Worm (Caenorhabditis elegans) whole organism, L4 larva: ENCODE measurements around the gene C12D8.21.

Source experiments
- F44E2.7 ChIP-seq: fragments of 200-800 bp; sonication (Bioruptor generic); IDR thresholded peaks from 2 replicates; pipeline ENCODE4 v2.1.2; 2022; ENCODE audit warnings: missing genetic modification characterization, missing compliant biosample characterization
- F49E8.2 ChIP-seq: sonication (generic microtip); optimal IDR thresholded peaks from 2 replicates; lab custom pipeline; 2016; ENCODE audit warnings: missing compliant biosample characterization, mild to moderate bottlenecking, missing genetic modification characterization, borderline replicate concordance
- Y75B8A.6 ChIP-seq: fragments of 200-800 bp; sonication (Bioruptor generic); IDR thresholded peaks from 2 replicates; pipeline ENCODE4 v1.3.6; 2022; ENCODE audit warnings: missing genetic modification reagents, missing genetic modification characterization, missing compliant biosample characterization
- arid-1 ChIP-seq: fragments of 200-800 bp; sonication (Bioruptor generic); conservative IDR thresholded peaks from 2 replicates; pipeline ENCODE4 v1.3.6; 2022; ENCODE audit warnings: missing genetic modification reagents, missing genetic modification characterization, missing compliant biosample characterization
- attf-4 ChIP-seq: sonication (generic microtip); optimal IDR thresholded peaks from 3 replicates; lab custom pipeline; 2017; ENCODE audit warnings: missing biosample characterization, missing genetic modification characterization
- ceh-82 ChIP-seq: sonication (generic microtip); optimal IDR thresholded peaks from 2 replicates; lab custom pipeline; 2017; ENCODE audit warnings: missing biosample characterization, missing genetic modification characterization
- daf-12 ChIP-seq: fragments of 150-350 bp; optimal IDR thresholded peaks from 2 replicates; lab custom pipeline; 2014; ENCODE audit warnings: missing biosample characterization, missing genetic modification reagents, missing genetic modification characterization
- daf-16 ChIP-seq, 3 experiments: sonication (generic microtip); optimal IDR thresholded peaks; 2 replicates each; lab custom pipeline; 2016 to 2017; ENCODE audit warnings: missing genetic modification characterization in 3 of 3, missing genetic modification reagents in 3 of 3, mild to moderate bottlenecking in 2 of 3, missing compliant biosample characterization in 2 of 3, missing biosample characterization in 1 of 3, moderate library complexity in 1 of 3
- dmd-6 ChIP-seq: fragments of 200-800 bp; sonication (Bioruptor generic); IDR thresholded peaks from 2 replicates; pipeline ENCODE4 v1.3.6; 2022; ENCODE audit warnings: missing genetic modification reagents, missing genetic modification characterization, missing compliant biosample characterization
- dve-1 ChIP-seq: sonication (generic microtip); optimal IDR thresholded peaks from 2 replicates; lab custom pipeline; 2017; ENCODE audit warnings: antibody characterized with exemption, mild to moderate bottlenecking, missing genetic modification characterization, missing compliant biosample characterization; ENCODE audit not compliant: insufficient read depth
- hif-1 ChIP-seq, 2 experiments: sonication (generic microtip); optimal IDR thresholded peaks; 2 replicates each; lab custom pipeline; 2016 to 2017; ENCODE audit warnings: missing compliant biosample characterization in 2 of 2, missing genetic modification characterization in 2 of 2, missing genetic modification reagents in 2 of 2, missing genotype in 2 of 2, mild to moderate bottlenecking in 1 of 2
- hlh-11 ChIP-seq: fragments of 200-800 bp; sonication (Bioruptor generic); optimal IDR thresholded peaks from 2 replicates; lab custom pipeline; 2018; ENCODE audit warnings: mild to moderate bottlenecking, missing genetic modification characterization, missing compliant biosample characterization
- hlh-30 ChIP-seq: sonication (generic microtip); optimal IDR thresholded peaks from 2 replicates; lab custom pipeline; 2017; ENCODE audit warnings: antibody characterized with exemption, mild to moderate bottlenecking, missing genetic modification characterization, missing compliant biosample characterization; ENCODE audit not compliant: insufficient read depth
- lim-7 ChIP-seq: fragments of 200-800 bp; sonication (Bioruptor generic); IDR thresholded peaks from 2 replicates; pipeline ENCODE4 v1.3.6; 2022; ENCODE audit warnings: missing genetic modification characterization, missing compliant biosample characterization
- lin-38 ChIP-seq: fragments of 200-800 bp; sonication (Bioruptor generic); IDR thresholded peaks from 2 replicates; pipeline ENCODE4 v1.3.6; 2022; ENCODE audit warnings: missing genetic modification reagents, missing genetic modification characterization, missing compliant biosample characterization
- lin-39 ChIP-seq: fragments of 150-350 bp; optimal IDR thresholded peaks from 2 replicates; lab custom pipeline; 2014; ENCODE audit warnings: missing biosample characterization, missing genetic modification reagents, missing genetic modification characterization
- lir-3 ChIP-seq: sonication (generic microtip); optimal IDR thresholded peaks from 2 replicates; lab custom pipeline; 2016; ENCODE audit warnings: mild to moderate bottlenecking, missing genetic modification characterization, missing compliant biosample characterization
- madf-9 ChIP-seq: fragments of 200-800 bp; sonication (Bioruptor generic); conservative IDR thresholded peaks from 2 replicates; pipeline ENCODE4 v1.3.6; 2022; ENCODE audit warnings: missing genetic modification reagents, missing genetic modification characterization, missing compliant biosample characterization
- mdl-1 ChIP-seq, 2 experiments: fragments of 150-350 bp in 1 of 2; sonication (generic microtip) in 1 of 2; optimal IDR thresholded peaks; 2 replicates each; lab custom pipeline; 2014 to 2017; ENCODE audit warnings: missing biosample characterization in 2 of 2, missing genetic modification characterization in 2 of 2
- mxl-3 ChIP-seq: fragments of 200-800 bp; sonication (Bioruptor generic); optimal IDR thresholded peaks from 2 replicates; lab custom pipeline; 2018; ENCODE audit warnings: mild to moderate bottlenecking, missing genetic modification characterization, missing compliant biosample characterization
- nhr-11 ChIP-seq: fragments of 150-350 bp; optimal IDR thresholded peaks from 2 replicates; lab custom pipeline; 2014; ENCODE audit warnings: missing biosample characterization, missing genetic modification characterization
- nhr-25 ChIP-seq: sonication (generic microtip); optimal IDR thresholded peaks from 2 replicates; lab custom pipeline; 2017; ENCODE audit warnings: missing genetic modification characterization, mild to moderate bottlenecking, missing compliant biosample characterization, antibody characterized with exemption, moderate library complexity, borderline replicate concordance; ENCODE audit not compliant: insufficient read depth
- nhr-28 ChIP-seq: fragments of 150-350 bp; optimal IDR thresholded peaks from 2 replicates; lab custom pipeline; 2014; ENCODE audit warnings: missing biosample characterization, missing genetic modification characterization
- nhr-77 ChIP-seq: fragments of 150-350 bp; optimal IDR thresholded peaks from 2 replicates; lab custom pipeline; 2014; ENCODE audit warnings: missing biosample characterization, missing genetic modification characterization
- php-3 ChIP-seq: fragments of 200-800 bp; sonication (Bioruptor generic); IDR thresholded peaks from 2 replicates; pipeline ENCODE4 v1.3.6; 2022; ENCODE audit warnings: missing genetic modification reagents, missing genetic modification characterization, missing compliant biosample characterization
- pqm-1 ChIP-seq: sonication (generic microtip); optimal IDR thresholded peaks from 2 replicates; lab custom pipeline; 2017; ENCODE audit warnings: missing biosample characterization, missing genetic modification characterization
- set-16 ChIP-seq: fragments of 200-800 bp; sonication (Bioruptor generic); IDR thresholded peaks from 2 replicates; pipeline ENCODE4 v1.3.6; 2022; ENCODE audit warnings: missing genetic modification reagents, missing genetic modification characterization, missing compliant biosample characterization
- spr-3 ChIP-seq: fragments of 200-800 bp; sonication (Bioruptor generic); optimal IDR thresholded peaks from 2 replicates; lab custom pipeline; 2018; ENCODE audit warnings: mild to moderate bottlenecking, missing genetic modification characterization, missing compliant biosample characterization
- tra-1 ChIP-seq: fragments of 200-800 bp; sonication (Bioruptor generic); IDR thresholded peaks from 2 replicates; pipeline ENCODE4 v1.3.6; 2022; ENCODE audit warnings: missing genetic modification reagents, missing genetic modification characterization, missing compliant biosample characterization
- unc-62 ChIP-seq, 3 experiments: fragments of 150-350 bp in 1 of 3; sonication (generic microtip); optimal IDR thresholded peaks in 2 of 3; peaks in 1 of 3; 1 replicate in 1 of 3; 2 replicates in 2 of 3; lab custom pipeline; 2014 to 2017; ENCODE audit warnings: missing biosample characterization in 3 of 3, missing genetic modification characterization in 3 of 3, missing genetic modification reagents in 3 of 3, missing genotype in 1 of 3

The C12D8.21 gene

DNA sequence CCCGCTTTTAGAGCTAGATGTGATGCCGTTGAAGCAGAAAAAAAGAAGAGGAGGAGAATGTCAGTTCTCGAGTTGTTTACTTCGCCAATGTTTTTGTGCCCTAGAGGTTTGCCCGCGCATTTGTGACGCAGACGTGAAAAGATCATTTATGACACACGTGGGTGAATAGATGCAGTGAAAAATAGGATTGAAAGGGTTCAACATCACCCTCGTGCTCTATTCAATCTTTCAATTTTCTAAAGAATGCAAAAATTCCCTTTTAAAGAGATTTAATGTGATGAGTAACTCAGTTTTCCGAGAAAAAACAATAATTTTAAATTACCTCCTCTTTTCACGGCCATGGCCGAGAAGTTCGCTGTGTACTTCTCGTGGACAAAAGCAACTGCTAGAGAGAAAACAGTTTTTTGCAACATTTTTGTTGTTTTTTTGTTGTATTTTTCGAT, 5.5 kb upstream of the C12D8.21 start (continued):
- no peak for TF ChIP-seq lin-39 (tag; lab: Kevin White, UChicago)
- TF ChIP-seq nhr-77 (tag; lab: Kevin White, UChicago), result no peak
- TF ChIP-seq spr-3 (GFP tag; lab: Kevin White, UChicago), result no peak

DNA sequence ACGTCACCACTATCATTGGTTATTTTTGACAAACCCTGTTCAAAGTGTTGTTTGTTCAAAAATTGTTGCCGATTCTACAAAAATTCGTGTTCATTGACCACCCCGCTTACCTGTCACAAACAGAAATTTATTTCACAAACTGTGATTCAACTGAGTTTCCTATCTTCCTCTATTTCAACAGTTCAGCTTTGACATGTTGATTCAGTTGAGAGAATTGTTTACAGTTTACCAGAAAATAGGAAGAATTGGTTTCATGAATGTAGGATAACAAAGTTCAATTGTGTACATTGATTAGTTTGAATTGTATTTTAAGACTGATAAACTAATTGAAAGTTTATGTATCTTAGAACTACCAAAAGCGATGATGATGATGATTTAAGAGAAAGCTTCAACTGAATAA, 4.6 kb upstream of the C12D8.21 start:
- TF ChIP-seq dve-1, result peak; percentile 53
- TF ChIP-seq attf-4 (tag; lab: Kevin White, UChicago), result no peak
- TF ChIP-seq nhr-11 (tag; lab: Kevin White, UChicago), result no peak
- TF ChIP-seq hlh-11 (tag; lab: Kevin White, UChicago), result peak; percentile 45
- no peak for TF ChIP-seq php-3 (GFP tag; lab: Robert Waterston, UW)
- peak; percentile 69 for TF ChIP-seq nhr-28 (tag; lab: Kevin White, UChicago)
- TF ChIP-seq lim-7 (GFP tag; lab: Robert Waterston, UW), result no peak
- TF ChIP-seq ceh-82 (tag; lab: Kevin White, UChicago), result no peak
- no peak for TF ChIP-seq madf-9 (GFP tag; lab: Robert Waterston, UW)
- TF ChIP-seq lir-3 (tag; lab: Kevin White, UChicago), result no peak
- TF ChIP-seq pqm-1 (tag; lab: Kevin White, UChicago), result peak; percentile 22
- no peak for TF ChIP-seq tra-1 (GFP tag; lab: Robert Waterston, UW)
- TF ChIP-seq Y75B8A.6 (GFP tag; lab: Robert Waterston, UW), result no peak
- no peak for TF ChIP-seq unc-62 (GFP tag; optimal IDR thresholded peaks at IDR 0.05 in 1 of 2; lab: Kevin White, UChicago)
- TF ChIP-seq unc-62 (tag; optimal IDR thresholded peaks at IDR 0.05; lab: Kevin White, UChicago), result no peak
- TF ChIP-seq mxl-3 (GFP tag; lab: Kevin White, UChicago), result no peak
- TF ChIP-seq set-16, result no peak
- no peak for TF ChIP-seq nhr-25 (tag; lab: Kevin White, UChicago)
- peak; percentile 34 for TF ChIP-seq nhr-77 (tag; lab: Kevin White, UChicago)
- TF ChIP-seq daf-16 (GFP tag; optimal IDR thresholded peaks at IDR 0.05; lab: Kevin White, UChicago), result no peak
- TF ChIP-seq daf-16 (tag; optimal IDR thresholded peaks at IDR 0.05; lab: Kevin White, UChicago), result peak; percentile 100

DNA sequence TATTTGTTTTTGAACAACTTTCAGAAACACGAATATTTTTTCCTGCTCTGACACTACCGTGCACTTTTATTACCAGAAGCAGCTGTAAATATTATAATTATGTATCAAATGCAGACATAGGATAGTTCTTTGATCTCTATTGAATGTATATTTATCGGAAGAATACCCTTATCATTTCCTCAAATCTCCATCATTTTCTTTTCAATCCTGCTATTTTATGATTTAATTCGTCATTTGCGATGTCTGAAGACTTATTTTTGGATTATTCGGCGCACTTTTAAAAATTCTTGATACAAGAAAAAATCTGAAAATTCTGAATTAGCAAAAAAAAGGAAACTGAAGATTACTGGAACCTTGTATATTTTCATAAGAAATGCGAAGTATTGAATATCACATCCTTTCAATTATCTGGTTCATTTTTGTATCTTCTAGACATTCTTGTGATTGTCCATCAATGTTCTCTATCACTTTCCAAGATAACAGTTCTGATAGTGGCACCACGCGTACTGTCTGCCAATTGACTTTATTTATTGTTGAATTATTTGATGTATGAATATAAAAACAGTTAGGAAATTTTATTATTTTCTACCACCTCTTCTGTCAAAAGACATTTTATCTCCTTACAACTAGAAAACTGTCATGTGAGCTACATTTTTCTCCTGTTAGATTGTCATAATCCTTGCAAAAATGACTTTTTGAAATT, 3.2 kb upstream of the C12D8.21 start:
- TF ChIP-seq F44E2.7 (GFP tag; lab: Robert Waterston, UW) (no peak), hlh-30 (tag; lab: Kevin White, UChicago) (peak; percentile 20), hlh-11 (tag; lab: Kevin White, UChicago) (peak; percentile 34), F49E8.2 (tag; lab: Kevin White, UChicago) (no peak), pqm-1 (tag; lab: Kevin White, UChicago) (peak; percentile 50), nhr-28 (tag; lab: Kevin White, UChicago) (peak; percentile 67), daf-16 (GFP tag; optimal IDR thresholded peaks at IDR 0.05; lab: Kevin White, UChicago) (no peak), daf-16 (tag; optimal IDR thresholded peaks at IDR 0.05; lab: Kevin White, UChicago) (peak; percentile 73), dmd-6 (GFP tag; lab: Robert Waterston, UW) (peak; percentile 18; the same call in 1 of the 2 replicates), php-3 (GFP tag; lab: Robert Waterston, UW) (peak; percentile 86), dve-1 (peak; percentile 57), daf-12 (tag; lab: Kevin White, UChicago) (no peak), mdl-1 (tag; optimal IDR thresholded peaks at IDR 0.05; lab: Kevin White, UChicago) (peak in 1 of 2 experiments; percentile 5)

DNA sequence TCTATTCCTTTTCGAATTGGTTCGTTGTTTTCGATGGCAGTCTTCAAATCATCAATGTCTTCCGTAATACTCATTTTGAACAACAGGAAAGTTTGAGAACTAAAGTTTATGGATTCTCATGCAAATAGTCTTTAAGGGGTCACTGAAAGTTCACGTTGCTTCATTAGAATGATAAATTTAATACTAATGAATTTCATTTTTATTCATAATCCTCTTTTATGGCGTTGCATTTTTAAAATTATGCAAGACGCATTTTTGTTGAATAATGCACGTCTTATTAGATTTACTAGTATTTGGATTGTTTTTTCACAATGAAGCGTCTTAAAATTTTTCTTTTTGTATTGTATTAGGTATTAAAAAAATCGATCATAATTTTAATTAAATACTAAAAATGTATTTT, 2.1 kb upstream of the C12D8.21 start, which contains the start of gene C12D8.9:
Gene C12D8.9, minus strand, starts transcription at position 101 of the 400 bp plus-strand sequence.
- no peak for TF ChIP-seq lin-38 (GFP tag; lab: Robert Waterston, UW)
- TF ChIP-seq unc-62 (GFP tag; optimal IDR thresholded peaks at IDR 0.05 in 1 of 2; lab: Kevin White, UChicago), result peak in 1 of 2 experiments; percentile 24
- TF ChIP-seq unc-62 (tag; optimal IDR thresholded peaks at IDR 0.05; lab: Kevin White, UChicago), result no peak

DNA sequence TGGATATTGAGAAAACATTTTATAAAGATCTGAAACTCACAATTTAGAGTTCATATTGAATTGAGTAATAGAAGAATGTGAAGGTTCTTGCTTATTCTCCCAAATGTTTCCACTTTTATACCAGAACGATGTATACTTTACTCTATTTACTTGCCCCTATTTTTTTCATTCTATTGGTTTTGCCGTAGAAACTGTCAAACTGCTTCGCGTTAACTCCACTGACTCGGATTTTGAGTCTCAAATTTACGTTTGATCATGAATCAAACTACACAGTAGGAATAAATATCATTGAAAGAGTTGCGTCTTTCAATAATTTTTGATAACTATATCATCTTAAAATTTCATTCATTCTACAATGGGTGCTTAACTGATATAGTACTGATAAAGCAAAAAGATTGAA, 1.1 kb downstream of the C12D8.21 start, which contains the start of gene fipr-8:
Gene fipr-8, minus strand, starts transcription at position 101 of the 400 bp plus-strand sequence.
- no peak for TF ChIP-seq lin-39 (tag; lab: Kevin White, UChicago)
- no peak for TF ChIP-seq hif-1 (tag; optimal IDR thresholded peaks at IDR 0.05; lab: Kevin White, UChicago)
- no peak for TF ChIP-seq arid-1 (GFP tag; lab: Robert Waterston, UW)
